Worm (Caenorhabditis elegans) whole organism, young adult: ENCODE measurements around the gene btb-16.

Experiments used
- aptf-2 ChIP-seq: fragments of 200-800 bp; sonication (Bioruptor generic); conservative IDR thresholded peaks from 2 replicates; pipeline ENCODE4 v1.3.6; 2022; ENCODE audit warnings: missing genetic modification reagents, missing genetic modification characterization, missing compliant biosample characterization
- attf-6 ChIP-seq: fragments of 200-800 bp; sonication (Bioruptor generic); IDR thresholded peaks from 2 replicates; pipeline ENCODE4 v1.3.6; 2022; ENCODE audit warnings: missing genetic modification reagents, missing genetic modification characterization, missing compliant biosample characterization
- ets-4 ChIP-seq: fragments of 200-800 bp; sonication (Bioruptor generic); optimal IDR thresholded peaks from 2 replicates; lab custom pipeline; 2018; ENCODE audit warnings: mild to moderate bottlenecking, missing genetic modification characterization, missing compliant biosample characterization
- mel-28 ChIP-seq: sonication (generic microtip); optimal IDR thresholded peaks from 2 replicates; lab custom pipeline; 2016; ENCODE audit warnings: borderline replicate concordance, mild to moderate bottlenecking, missing genetic modification characterization, missing compliant biosample characterization
- repo-1 ChIP-seq: sonication (generic microtip); optimal IDR thresholded peaks from 2 replicates; lab custom pipeline; 2017; ENCODE audit warnings: mild to moderate bottlenecking, missing genetic modification characterization, missing compliant biosample characterization

DNA sequence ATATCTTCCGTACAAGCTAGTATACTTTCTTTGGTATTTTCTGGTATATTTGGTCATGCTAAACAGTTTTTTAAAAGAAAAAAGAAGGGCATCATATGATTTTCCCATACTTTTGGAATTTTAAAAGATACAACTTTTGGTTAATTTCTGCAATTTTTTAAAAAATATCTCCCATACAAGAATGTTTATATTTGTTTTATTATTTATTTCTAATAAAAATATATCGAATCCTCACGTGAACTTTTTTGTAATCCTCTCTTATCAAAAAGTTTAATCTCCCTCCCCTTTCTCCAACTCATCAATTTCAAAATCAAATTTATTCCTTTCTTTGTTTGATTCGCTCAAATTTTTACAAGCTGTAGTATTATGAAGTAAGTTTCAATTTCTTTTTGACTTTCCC lies 14.3 kb upstream of the btb-16 start, which contains the start of gene nep-13:
- TF ChIP-seq ets-4 (GFP tag; lab: Kevin White, UChicago) (no peak), repo-1 (tag; lab: Kevin White, UChicago) (no peak), attf-6 (no peak), aptf-2 (no peak), mel-28 (tag; lab: Kevin White, UChicago) (no peak)
